Worm (Caenorhabditis elegans) whole organism, L4 larva: Measurements from ENCODE around the gene szy-2.
A peak's percentile ranks its signal among the peaks of the same experiment; 100 is the strongest.

Source experiments
- D1046.2 ChIP-seq: fragments of 200-800 bp; sonication (Bioruptor generic); IDR thresholded peaks from 2 replicates; pipeline ENCODE4 v1.3.6; 2022; ENCODE audit warnings: missing genetic modification characterization, missing compliant biosample characterization
- F10B5.3 ChIP-seq: sonication (generic microtip); optimal IDR thresholded peaks from 2 replicates; lab custom pipeline; 2016; ENCODE audit warnings: mild to moderate bottlenecking, missing genetic modification characterization, missing compliant biosample characterization
- F49E8.2 ChIP-seq: sonication (generic microtip); optimal IDR thresholded peaks from 2 replicates; lab custom pipeline; 2016; ENCODE audit warnings: missing compliant biosample characterization, mild to moderate bottlenecking, missing genetic modification characterization, borderline replicate concordance
- T20F7.1 ChIP-seq: fragments of 200-800 bp; sonication (Bioruptor generic); optimal IDR thresholded peaks from 2 replicates; lab custom pipeline; 2018; ENCODE audit warnings: mild to moderate bottlenecking, missing genetic modification characterization, missing compliant biosample characterization
- T26A8.4 ChIP-seq: fragments of 200-800 bp; sonication (Bioruptor generic); IDR thresholded peaks from 2 replicates; pipeline ENCODE4 v1.3.6; 2022; ENCODE audit warnings: missing genetic modification characterization, missing compliant biosample characterization
- Y105C5A.15 ChIP-seq: fragments of 200-800 bp; sonication (Bioruptor generic); IDR thresholded peaks from 2 replicates; pipeline ENCODE4 v1.3.6; 2022; ENCODE audit warnings: missing genetic modification characterization, missing compliant biosample characterization
- Y48G9A.11 ChIP-seq: fragments of 200-800 bp; sonication (Bioruptor generic); IDR thresholded peaks from 2 replicates; pipeline ENCODE4 v1.3.6; 2022; ENCODE audit warnings: missing genetic modification reagents, missing genetic modification characterization, missing compliant biosample characterization
- ZK546.5 ChIP-seq, 2 experiments: sonication (generic microtip); optimal IDR thresholded peaks; 2 replicates each; lab custom pipeline; 2017; ENCODE audit warnings: missing biosample characterization in 2 of 2, missing genetic modification characterization in 2 of 2
- aha-1 ChIP-seq: fragments of 150-350 bp; peaks from one replicate; lab custom pipeline; 2014; ENCODE audit warnings: missing biosample characterization, missing genetic modification characterization
- aly-2 ChIP-seq: sonication (generic microtip); optimal IDR thresholded peaks from 2 replicates; lab custom pipeline; 2018; ENCODE audit warnings: missing biosample characterization, missing genetic modification characterization
- attf-4 ChIP-seq: sonication (generic microtip); optimal IDR thresholded peaks from 3 replicates; lab custom pipeline; 2017; ENCODE audit warnings: missing biosample characterization, missing genetic modification characterization
- ceh-44 ChIP-seq: fragments of 200-800 bp; sonication (Bioruptor generic); IDR thresholded peaks from 2 replicates; pipeline ENCODE4 v1.3.6; 2022; ENCODE audit warnings: missing genetic modification reagents, missing genetic modification characterization, missing compliant biosample characterization
- ceh-82 ChIP-seq: sonication (generic microtip); optimal IDR thresholded peaks from 2 replicates; lab custom pipeline; 2017; ENCODE audit warnings: missing biosample characterization, missing genetic modification characterization
- ces-1 ChIP-seq: fragments of 150-350 bp; sonication (generic microtip); optimal IDR thresholded peaks from 4 replicates; lab custom pipeline; 2014; ENCODE audit warnings: missing biosample characterization, missing genetic modification reagents, missing genetic modification characterization
- ctbp-1 ChIP-seq: fragments of 200-800 bp; sonication (Bioruptor generic); IDR thresholded peaks from 2 replicates; pipeline ENCODE4 v1.3.6; 2022; ENCODE audit warnings: missing genetic modification reagents, missing genetic modification characterization, missing compliant biosample characterization
- egl-43 ChIP-seq: fragments of 200-800 bp; sonication (Bioruptor generic); IDR thresholded peaks from 2 replicates; pipeline ENCODE4 v1.3.6; 2022; ENCODE audit warnings: missing genetic modification reagents, missing genetic modification characterization, missing compliant biosample characterization
- fos-1 ChIP-seq: fragments of 150-350 bp; optimal IDR thresholded peaks from 2 replicates; lab custom pipeline; 2014; ENCODE audit warnings: missing biosample characterization, missing genetic modification characterization
- hif-1 ChIP-seq, 2 experiments: sonication (generic microtip); optimal IDR thresholded peaks; 2 replicates each; lab custom pipeline; 2016 to 2017; ENCODE audit warnings: missing compliant biosample characterization in 2 of 2, missing genetic modification characterization in 2 of 2, missing genetic modification reagents in 2 of 2, missing genotype in 2 of 2, mild to moderate bottlenecking in 1 of 2
- hmg-1.1 ChIP-seq: fragments of 200-800 bp; sonication (Bioruptor generic); IDR thresholded peaks from 2 replicates; pipeline ENCODE4 v1.3.6; 2022; ENCODE audit warnings: missing genetic modification reagents, missing genetic modification characterization, missing compliant biosample characterization
- jun-1 ChIP-seq: fragments of 150-350 bp; optimal IDR thresholded peaks from 2 replicates; lab custom pipeline; 2014; ENCODE audit warnings: missing biosample characterization, missing genetic modification reagents, missing genetic modification characterization
- lin-1 ChIP-seq: fragments of 200-800 bp; sonication (Bioruptor generic); IDR thresholded peaks from 2 replicates; pipeline ENCODE4 v1.3.6; 2022; ENCODE audit warnings: missing genetic modification reagents, missing genetic modification characterization, missing compliant biosample characterization
- lin-39 ChIP-seq: fragments of 150-350 bp; optimal IDR thresholded peaks from 2 replicates; lab custom pipeline; 2014; ENCODE audit warnings: missing biosample characterization, missing genetic modification reagents, missing genetic modification characterization
- lsy-2 ChIP-seq, 2 experiments: fragments of 150-350 bp in 1 of 2; sonication (generic microtip) in 1 of 2; optimal IDR thresholded peaks; 2 replicates each; lab custom pipeline; 2014 to 2017; ENCODE audit warnings: missing biosample characterization in 2 of 2, missing genetic modification characterization in 2 of 2
- madf-9 ChIP-seq: fragments of 200-800 bp; sonication (Bioruptor generic); conservative IDR thresholded peaks from 2 replicates; pipeline ENCODE4 v1.3.6; 2022; ENCODE audit warnings: missing genetic modification reagents, missing genetic modification characterization, missing compliant biosample characterization
- nhr-102 ChIP-seq: sonication (generic microtip); optimal IDR thresholded peaks from 2 replicates; lab custom pipeline; 2016; ENCODE audit warnings: mild to moderate bottlenecking, missing genetic modification characterization, moderate library complexity, missing compliant biosample characterization
- nhr-237 ChIP-seq: sonication (generic microtip); optimal IDR thresholded peaks from 2 replicates; lab custom pipeline; 2017; ENCODE audit warnings: missing biosample characterization, missing genetic modification characterization
- nhr-28 ChIP-seq: fragments of 150-350 bp; optimal IDR thresholded peaks from 2 replicates; lab custom pipeline; 2014; ENCODE audit warnings: missing biosample characterization, missing genetic modification characterization
- sdz-12 ChIP-seq: fragments of 200-800 bp; sonication (Bioruptor generic); optimal IDR thresholded peaks from 2 replicates; lab custom pipeline; 2018; ENCODE audit warnings: mild to moderate bottlenecking, missing genetic modification characterization, missing compliant biosample characterization
- set-16 ChIP-seq: fragments of 200-800 bp; sonication (Bioruptor generic); IDR thresholded peaks from 2 replicates; pipeline ENCODE4 v1.3.6; 2022; ENCODE audit warnings: missing genetic modification reagents, missing genetic modification characterization, missing compliant biosample characterization
- snpc-1.2 ChIP-seq: fragments of 200-800 bp; sonication (Bioruptor generic); IDR thresholded peaks from 2 replicates; pipeline ENCODE4 v1.3.6; 2022; ENCODE audit warnings: missing genetic modification reagents, missing genetic modification characterization, missing compliant biosample characterization
- tag-97 ChIP-seq: fragments of 200-800 bp; sonication (Bioruptor generic); IDR thresholded peaks from 2 replicates; pipeline ENCODE4 v1.3.6; 2022; ENCODE audit warnings: missing genetic modification characterization, missing compliant biosample characterization
- unc-62 ChIP-seq, 3 experiments: fragments of 150-350 bp in 1 of 3; sonication (generic microtip); optimal IDR thresholded peaks in 2 of 3; peaks in 1 of 3; 1 replicate in 1 of 3; 2 replicates in 2 of 3; lab custom pipeline; 2014 to 2017; ENCODE audit warnings: missing biosample characterization in 3 of 3, missing genetic modification characterization in 3 of 3, missing genetic modification reagents in 3 of 3, missing genotype in 1 of 3

szy-2 gene

ce11 chrIII:5395746-5396145 is 24.7 kb upstream of the szy-2 start:
- TF ChIP-seq ZK546.5 (tag; optimal IDR thresholded peaks at IDR 0.05; lab: Kevin White, UChicago), result no peak
- TF ChIP-seq ceh-44 (GFP tag; lab: Robert Waterston, UW), result no peak
- TF ChIP-seq set-16 (GFP tag; lab: Robert Waterston, UW), result peak; percentile 88
- no peak for TF ChIP-seq lin-1 (GFP tag; lab: Robert Waterston, UW)
- TF ChIP-seq tag-97 (GFP tag; lab: Robert Waterston, UW), result no peak

ce11 chrIII:5389365-5389764 is 18.3 kb upstream of the szy-2 start:
- TF ChIP-seq aha-1 (tag; lab: Kevin White, UChicago), result peak; percentile 65
- TF ChIP-seq hmg-1.1 (GFP tag; lab: Robert Waterston, UW), result no peak
- TF ChIP-seq hif-1 (tag; optimal IDR thresholded peaks at IDR 0.05; lab: Kevin White, UChicago), result no peak
- TF ChIP-seq jun-1, result no peak
- no peak for TF ChIP-seq attf-4 (tag; lab: Kevin White, UChicago)
- TF ChIP-seq unc-62 (GFP tag; optimal IDR thresholded peaks at IDR 0.05 in 1 of 2; lab: Kevin White, UChicago), result peak in 1 of 2 experiments; percentile 81
- no peak for TF ChIP-seq unc-62 (tag; optimal IDR thresholded peaks at IDR 0.05; lab: Kevin White, UChicago)

- no peak for TF ChIP-seq nhr-28 (tag; lab: Kevin White, UChicago)
- TF ChIP-seq unc-62 (GFP tag; optimal IDR thresholded peaks at IDR 0.05 in 1 of 2; lab: Kevin White, UChicago), result peak in 1 of 2 experiments; percentile 95
- no peak for TF ChIP-seq unc-62 (tag; optimal IDR thresholded peaks at IDR 0.05; lab: Kevin White, UChicago)
Measured at ce11 chrIII:5388113-5388512, 17.0 kb upstream of the szy-2 start.

ce11 chrIII:5385315-5385714 is 14.2 kb upstream of the szy-2 start, which contains the start of gene Y32H12A.7:
Gene Y32H12A.7 (minus strand): TSS chrIII:5385415.
- TF ChIP-seq aha-1 (tag; lab: Kevin White, UChicago) (peak; percentile 72), aly-2 (tag; lab: Kevin White, UChicago) (no peak), nhr-237 (tag; lab: Kevin White, UChicago) (no peak), madf-9 (GFP tag; lab: Robert Waterston, UW) (no peak), egl-43 (GFP tag; lab: Robert Waterston, UW) (no peak), nhr-102 (no peak)

ce11 chrIII:5382073-5382472 is 11.0 kb upstream of the szy-2 start, which contains the start of gene Y32H12A.6:
Gene Y32H12A.6 (minus strand): TSS chrIII:5382173.
- TF ChIP-seq ZK546.5 (tag; optimal IDR thresholded peaks at IDR 0.05; lab: Kevin White, UChicago) (no peak), ceh-82 (tag; lab: Kevin White, UChicago) (no peak), lin-39 (tag; lab: Kevin White, UChicago) (no peak), nhr-28 (tag; lab: Kevin White, UChicago) (no peak), fos-1 (no peak), sdz-12 (GFP tag; lab: Kevin White, UChicago) (no peak), D1046.2 (GFP tag; lab: Robert Waterston, UW) (no peak), T20F7.1 (GFP tag; lab: Kevin White, UChicago) (no peak), Y105C5A.15 (GFP tag; lab: Robert Waterston, UW) (no peak), ctbp-1 (GFP tag; lab: Robert Waterston, UW) (no peak), ces-1 (no peak), F10B5.3 (no peak), lsy-2 (tag; optimal IDR thresholded peaks at IDR 0.05; lab: Kevin White, UChicago) (no peak)

- TF ChIP-seq F49E8.2 (tag; lab: Kevin White, UChicago) (peak; percentile 73), lsy-2 (tag; optimal IDR thresholded peaks at IDR 0.05; lab: Kevin White, UChicago) (peak in 1 of 2 experiments; percentile 10), Y48G9A.11 (GFP tag; lab: Robert Waterston, UW) (0 out of 2 replicates have a peak, but pooled peaks have one; percentile 10), snpc-1.2 (GFP tag; lab: Robert Waterston, UW) (0 out of 2 replicates have a peak, but pooled peaks have one; percentile 40), T26A8.4 (GFP tag; lab: Robert Waterston, UW) (no peak)
- TF ChIP-seq, all 104 proteins: peak for 4
Measured at ce11 chrIII:5380554-5380953, 9.5 kb upstream of the szy-2 start.
